Fruit fly (Drosophila melanogaster) S2 (cell line): ENCODE measurements around the gene CG8578.
"Not testable (repeated sequence)": the region's sequence is repeated elsewhere in the genome, so short reads cannot be mapped to it uniquely, and the experiment has no call there.

Source experiments
- CG8478 ChIP-seq: fragments of >200 bp; optimal IDR thresholded peaks from 2 replicates; lab custom pipeline; 2018
- CTCF ChIP-seq, 2 experiments: fragments of >200 bp; optimal IDR thresholded peaks; 2 replicates each; lab custom pipeline; 2018

The CG8578 gene

DNA sequence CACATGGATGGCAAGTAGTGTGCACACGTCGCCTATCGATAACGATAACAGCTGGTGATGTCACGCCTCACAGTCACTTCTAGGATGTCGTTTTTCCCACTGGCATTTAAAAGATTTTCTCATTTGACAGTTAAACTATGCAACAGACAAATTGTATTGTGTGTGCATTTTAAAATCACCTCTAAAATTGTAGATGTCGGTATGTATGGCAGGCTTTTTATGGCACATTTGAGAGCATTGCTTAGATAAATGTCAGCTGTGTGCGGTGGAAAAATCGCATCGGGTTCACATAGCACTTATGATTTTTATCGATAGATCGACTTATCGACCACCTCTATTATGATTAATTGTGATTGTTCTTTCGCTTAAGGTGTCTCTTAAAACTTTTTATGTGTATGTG is at the start of gene CG8578, which contains the start of gene ArgRS:
Gene CG8578, plus strand, starts transcription at position 338 of the 400 bp plus-strand sequence.
Gene ArgRS, minus strand, starts transcription at position 7 of the 400 bp plus-strand sequence.
- TF ChIP-seq CG8478 (no peak), CTCF (optimal IDR thresholded peaks at IDR 0.05; lab: Kevin White, UChicago) (no peak)

DNA sequence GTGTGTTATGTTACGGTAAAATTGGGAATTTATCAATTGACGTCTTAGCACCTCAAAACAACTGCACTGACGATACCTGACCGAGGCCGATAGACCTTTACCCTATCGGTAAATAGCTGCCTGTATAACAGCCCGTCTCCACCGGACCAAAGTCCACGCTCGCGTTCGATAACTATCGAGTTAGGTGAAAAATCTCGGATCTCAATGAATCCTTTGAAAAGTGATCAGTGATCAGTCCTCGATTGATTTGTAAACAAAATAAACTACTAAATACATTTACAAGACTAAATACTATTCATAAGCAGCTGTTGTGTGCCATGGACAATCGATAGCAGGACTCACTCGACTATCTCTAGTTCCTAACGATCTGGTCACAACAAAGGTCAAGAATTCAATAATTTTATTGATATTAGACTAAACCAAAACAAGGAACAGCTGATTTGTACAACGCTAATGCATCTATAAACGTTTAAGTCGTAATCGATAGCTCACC is 48.3 kb upstream of the CG8578 start, which contains the start of gene sordd1:
Gene sordd1, minus strand, starts transcription at position 78 of the 493 bp plus-strand sequence.
- not testable (repeated sequence) for TF ChIP-seq CTCF (optimal IDR thresholded peaks at IDR 0.05; lab: Kevin White, UChicago); CG8478

dm6 chrX:15799085-15799557 is 45.2 kb upstream of the CG8578 start, which contains the start of the genes sordd2 and CG15602:
TSS of gene sordd2 (minus strand) at chrX:15799162.
TSS of gene CG15602 (plus strand) at chrX:15799426.
- not testable (repeated sequence) for TF ChIP-seq CG8478; CTCF (optimal IDR thresholded peaks at IDR 0.05; lab: Kevin White, UChicago)

DNA sequence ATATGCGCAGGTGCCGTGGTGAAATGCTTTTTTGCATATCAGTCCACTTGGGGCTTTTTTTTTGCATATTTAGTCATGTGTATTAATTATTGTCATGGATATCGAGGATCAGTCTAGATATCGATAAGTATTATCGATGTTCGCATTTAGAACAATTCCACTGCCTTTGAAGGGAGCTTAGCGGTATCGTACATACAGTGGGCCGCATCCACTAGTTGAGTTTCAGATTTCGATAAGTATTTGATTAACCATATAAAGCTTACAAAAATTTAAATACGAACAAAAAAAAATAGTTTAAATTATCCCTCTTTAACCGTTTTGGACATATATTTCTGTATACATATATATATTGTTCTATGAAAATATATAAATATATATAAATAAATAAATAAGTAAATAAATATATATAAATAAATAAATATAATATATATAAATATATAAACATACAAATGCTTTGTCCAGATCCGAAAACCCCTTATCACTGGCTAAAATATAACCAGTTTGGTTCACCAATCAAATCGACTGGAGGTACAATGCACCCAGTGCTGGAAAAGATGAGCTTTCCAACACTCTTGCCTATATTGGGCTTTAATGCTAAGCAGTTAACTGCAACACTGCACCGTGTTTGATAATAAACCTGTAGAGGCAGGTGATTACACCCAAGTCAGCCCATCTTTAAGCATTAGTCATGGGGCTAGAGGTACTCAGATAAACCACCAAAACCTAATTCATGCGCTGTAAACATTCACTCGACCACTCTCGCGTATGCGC is 41.2 kb upstream of the CG8578 start:
- TF ChIP-seq CTCF (optimal IDR thresholded peaks at IDR 0.05; lab: Kevin White, UChicago) (no peak), CG8478 (no peak)

DNA sequence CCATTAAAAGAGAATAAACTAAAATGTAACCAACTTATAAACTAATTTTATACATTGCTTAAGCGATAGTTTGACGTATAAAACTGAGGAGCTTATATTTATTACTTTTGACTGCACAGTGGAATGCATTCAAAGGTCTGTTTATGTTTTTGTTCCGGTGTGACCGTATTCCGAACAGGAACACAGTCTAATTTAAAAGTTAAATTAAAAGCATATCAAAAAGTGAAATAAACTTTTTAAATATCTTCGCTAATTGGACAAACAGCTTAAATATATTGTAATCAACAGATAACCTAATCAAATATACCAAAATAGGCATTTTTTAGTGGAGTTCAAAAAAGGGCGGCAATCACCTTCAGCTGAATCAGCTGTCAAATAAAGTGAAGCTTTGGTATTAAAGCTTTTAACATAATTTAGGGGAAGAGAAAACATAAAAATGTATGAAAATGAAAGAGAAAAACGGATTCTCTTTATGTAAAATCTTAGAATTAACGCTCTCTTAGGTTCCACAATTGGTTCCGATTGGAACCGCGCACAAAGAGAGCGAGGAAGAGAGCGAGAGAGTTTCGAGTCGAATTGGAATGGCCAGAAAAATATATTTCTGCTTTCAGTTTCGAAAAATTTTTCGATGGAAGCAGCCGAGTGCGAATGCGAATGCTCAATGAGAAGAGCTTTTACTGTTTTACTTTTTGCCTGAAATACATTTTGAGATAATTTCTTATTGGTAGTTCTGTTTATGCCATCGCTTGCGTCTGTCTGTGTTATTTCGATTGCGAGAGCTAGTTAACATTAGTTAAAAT is 40.3 kb upstream of the CG8578 start, which contains the start of the genes PGRP-LE and sd:
Gene PGRP-LE, minus strand, starts transcription at position 117 of the 800 bp plus-strand sequence.
Gene sd, plus strand, starts transcription at position 607 of the 800 bp plus-strand sequence.
- TF ChIP-seq CG8478 (no peak), CTCF (optimal IDR thresholded peaks at IDR 0.05; lab: Kevin White, UChicago) (no peak)

DNA sequence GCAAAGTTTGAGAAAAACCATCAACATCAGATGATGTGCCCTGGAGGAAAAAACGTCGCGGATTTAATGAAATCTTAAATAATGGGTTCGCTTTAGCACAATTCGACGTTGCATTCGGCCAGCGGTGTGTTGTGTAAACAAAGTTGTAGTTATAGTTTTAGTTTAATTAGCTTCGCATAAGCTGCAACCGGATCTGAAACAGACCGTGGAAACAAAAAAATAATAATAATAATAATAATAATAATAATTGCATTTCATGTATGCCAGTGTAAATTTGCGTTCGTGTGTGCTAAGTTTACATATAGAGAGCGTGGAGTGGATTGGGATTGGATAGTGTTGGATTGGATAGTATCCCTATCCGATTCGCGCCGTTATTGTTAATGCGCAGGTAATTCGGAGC is 39.5 kb upstream of the CG8578 start:
- no peak for TF ChIP-seq CG8478
- TF ChIP-seq CTCF (optimal IDR thresholded peaks at IDR 0.05; lab: Kevin White, UChicago): no peak

dm6 chrX:15805523-15805922 is 38.8 kb upstream of the CG8578 start:
- TF ChIP-seq CG8478 (no peak), CTCF (optimal IDR thresholded peaks at IDR 0.05; lab: Kevin White, UChicago) (no peak)

DNA sequence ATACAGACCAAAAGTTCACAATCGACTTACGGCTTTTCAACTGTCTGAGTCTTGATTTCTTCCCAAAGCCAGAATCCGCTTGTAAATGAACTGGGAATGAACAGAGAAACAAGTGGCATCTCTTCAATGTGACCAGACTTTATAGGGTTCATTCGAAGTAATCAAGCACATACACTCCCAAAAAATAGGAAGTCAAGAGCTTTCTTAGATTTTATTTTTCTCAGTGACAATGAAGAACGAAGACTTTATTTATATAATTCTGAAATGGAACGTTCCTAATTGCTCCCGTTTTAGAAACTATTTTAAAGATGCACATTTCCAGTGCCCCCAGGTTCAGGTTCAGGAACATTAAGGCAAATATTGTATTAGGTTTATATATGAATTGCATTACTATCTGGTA is 36.4 kb upstream of the CG8578 start:
- no peak for TF ChIP-seq CTCF (optimal IDR thresholded peaks at IDR 0.05; lab: Kevin White, UChicago)
- no peak for TF ChIP-seq CG8478

- TF ChIP-seq CG8478 (no peak), CTCF (optimal IDR thresholded peaks at IDR 0.05; lab: Kevin White, UChicago) (no peak)
These were observed 35.0 kb upstream of the CG8578 start, which contains the start of gene CG8509 for dm6 chrX:15809255-15809654. TSS of gene CG8509 (plus strand) at chrX:15809555.

- no peak for TF ChIP-seq CTCF (optimal IDR thresholded peaks at IDR 0.05; lab: Kevin White, UChicago)
- TF ChIP-seq CG8478: no peak
These were observed 32.3 kb upstream of the CG8578 start for dm6 chrX:15811666-15812614.

DNA sequence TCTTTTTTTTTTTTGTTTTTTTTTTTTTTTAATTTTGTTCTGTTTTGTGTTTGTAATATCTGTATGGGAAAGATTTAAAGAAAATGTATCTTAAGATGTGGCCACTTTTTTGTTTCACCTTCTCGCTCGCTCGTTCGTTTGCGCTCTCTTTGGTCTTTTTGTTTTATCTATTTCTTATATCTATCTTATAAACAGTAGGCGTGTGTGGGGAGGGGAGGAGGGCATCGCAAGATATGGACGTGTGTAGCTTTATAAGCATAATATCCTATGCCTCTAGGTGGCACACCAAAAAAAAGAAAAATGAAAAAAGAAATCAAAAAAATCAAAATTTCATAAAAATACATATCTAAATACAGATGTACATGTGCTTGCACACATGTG is 31.7 kb upstream of the CG8578 start:
- TF ChIP-seq CTCF (optimal IDR thresholded peaks at IDR 0.05; lab: Kevin White, UChicago) (no peak), CG8478 (no peak)

- TF ChIP-seq CG8478 (no peak), CTCF (optimal IDR thresholded peaks at IDR 0.05; lab: Kevin White, UChicago) (no peak)
These were observed 31.1 kb upstream of the CG8578 start for dm6 chrX:15813224-15813623.

dm6 chrX:15814485-15814884 is 29.8 kb upstream of the CG8578 start:
- TF ChIP-seq CTCF (optimal IDR thresholded peaks at IDR 0.05; lab: Kevin White, UChicago) (no peak), CG8478 (no peak)

DNA sequence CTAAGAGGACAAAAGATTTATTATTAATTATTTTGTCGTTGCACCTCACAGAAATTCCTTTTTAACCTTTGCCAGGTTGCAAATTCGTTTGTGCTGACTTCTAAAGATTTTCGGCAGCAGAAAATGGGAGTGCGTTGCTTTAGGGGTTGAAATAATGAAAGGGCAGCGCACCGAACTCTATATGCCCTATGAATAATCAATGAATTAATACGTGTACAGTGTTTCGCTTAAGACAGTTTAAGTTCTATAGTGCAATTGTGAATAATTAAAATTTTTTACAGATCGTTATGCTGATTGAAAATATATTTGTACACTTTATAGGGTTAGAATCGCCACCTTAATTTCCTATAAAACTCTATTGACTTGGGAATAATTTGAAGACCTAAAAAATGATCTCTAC is 28.1 kb upstream of the CG8578 start:
- TF ChIP-seq CG8478 (no peak), CTCF (optimal IDR thresholded peaks at IDR 0.05; lab: Kevin White, UChicago) (no peak)
